Fruit fly (Drosophila melanogaster) whole organism, prepupa: ENCODE results near the gene D19B.

Experiments used
- CG10631 ChIP-seq: fragments of 200-800 bp; sonication (Bioruptor generic); optimal IDR thresholded peaks from 2 replicates; lab custom pipeline; 2016; ENCODE audit warnings: missing biosample characterization, missing genetic modification characterization
- CG1621 ChIP-seq: fragments of 200-800 bp; sonication (Bioruptor generic); optimal IDR thresholded peaks from 3 replicates; lab custom pipeline; 2018; ENCODE audit warnings: missing biosample characterization, mild to moderate bottlenecking, missing genetic modification characterization
- CG6276 ChIP-seq: fragments of 200-800 bp; sonication (Bioruptor generic); optimal IDR thresholded peaks from 2 replicates; lab custom pipeline; 2017; ENCODE audit warnings: missing biosample characterization, mild to moderate bottlenecking, missing genetic modification characterization
- CG6792 ChIP-seq: fragments of 200-800 bp; sonication (Bioruptor generic); optimal IDR thresholded peaks from 3 replicates; lab custom pipeline; 2016; ENCODE audit warnings: missing biosample characterization, missing genetic modification characterization
- cyc ChIP-seq: fragments of 200-800 bp; sonication (Bioruptor generic); optimal IDR thresholded peaks from 3 replicates; lab custom pipeline; 2016; ENCODE audit warnings: missing biosample characterization, missing genetic modification characterization
- svp ChIP-seq: fragments of 200-800 bp; sonication (Bioruptor generic); peaks from one replicate; lab custom pipeline; 2016; ENCODE audit warnings: missing biosample characterization, missing genetic modification characterization

- TF ChIP-seq cyc: no peak
- TF ChIP-seq CG6792: no peak
- no peak for TF ChIP-seq svp (GFP tag; lab: Kevin White, UChicago)
- no peak for TF ChIP-seq CG10631 (GFP tag; lab: Kevin White, UChicago)
- no peak for TF ChIP-seq CG6276 (GFP tag; lab: Kevin White, UChicago)
- TF ChIP-seq CG1621 (tag; lab: Kevin White, UChicago): no peak
Measured at dm6 chr3L:6138586-6138985, 46.1 kb downstream of the D19B start.
